Worm (Caenorhabditis elegans) whole organism, L4/young adult: ENCODE measurements around the gene F36H9.7.

Experiments
- W03F9.2 ChIP-seq: fragments of 150-350 bp; optimal IDR thresholded peaks from 2 replicates; lab custom pipeline; 2014; ENCODE audit warnings: missing biosample characterization, missing genetic modification characterization
- dao-5 ChIP-seq: sonication (generic microtip); optimal IDR thresholded peaks from 2 replicates; lab custom pipeline; 2016; ENCODE audit warnings: missing genotype, missing genetic modification characterization, moderate library complexity, missing compliant biosample characterization
- him-1 ChIP-seq: sonication (generic microtip); optimal IDR thresholded peaks from 2 replicates; lab custom pipeline; 2016; ENCODE audit warnings: missing genotype, missing genetic modification reagents, missing genetic modification characterization, missing compliant biosample characterization

Gene F36H9.7

ce11 chrV:1794218-1794617 is 19.5 kb upstream of the F36H9.7 start, which contains the start of gene F36H9.1:
F36H9.1 (plus strand) TSS chrV:1794518.
- TF ChIP-seq dao-5 (tag; lab: Kevin White, UChicago) (no peak), him-1 (no peak), W03F9.2 (no peak)

ce11 chrV:1789495-1789894 is 14.8 kb upstream of the F36H9.7 start:
- TF ChIP-seq dao-5 (tag; lab: Kevin White, UChicago) (no peak), him-1 (no peak), W03F9.2 (no peak)

- TF ChIP-seq him-1 (no peak), W03F9.2 (no peak), dao-5 (tag; lab: Kevin White, UChicago) (no peak)
Measured at ce11 chrV:1788157-1788556, 13.4 kb upstream of the F36H9.7 start, which contains the start of gene F36H9.2. F36H9.2 (plus strand) TSS chrV:1788457.

ce11 chrV:1781922-1782321 is 7.2 kb upstream of the F36H9.7 start, which contains the start of gene F36H9.5:
F36H9.5 (minus strand) TSS chrV:1782022.
- TF ChIP-seq W03F9.2, result no peak

ce11 chrV:1779994-1780393 is 5.3 kb upstream of the F36H9.7 start:
- TF ChIP-seq dao-5 (tag; lab: Kevin White, UChicago) (no peak), W03F9.2 (no peak), him-1 (no peak)

- TF ChIP-seq dao-5 (tag; lab: Kevin White, UChicago) (no peak), him-1 (no peak), W03F9.2 (no peak)
Measured at ce11 chrV:1779136-1779535, 4.4 kb upstream of the F36H9.7 start, which contains the start of gene F36H9.4. F36H9.4 (minus strand) TSS chrV:1779236.

- TF ChIP-seq him-1 (no peak), dao-5 (tag; lab: Kevin White, UChicago) (no peak), W03F9.2 (no peak)
Measured at ce11 chrV:1773120-1773519, 1.6 kb downstream of the F36H9.7 start.

ce11 chrV:1771727-1772126 is 3.0 kb downstream of the F36H9.7 start, which contains the start of gene dhs-13:
dhs-13 (minus strand) TSS chrV:1771734.
- TF ChIP-seq him-1, result no peak
- no peak for TF ChIP-seq W03F9.2
- TF ChIP-seq dao-5 (tag; lab: Kevin White, UChicago), result no peak

- TF ChIP-seq W03F9.2 (no peak), him-1 (no peak), dao-5 (tag; lab: Kevin White, UChicago) (no peak)
Measured at ce11 chrV:1767427-1767826, 7.3 kb downstream of the F36H9.7 start.

- TF ChIP-seq dao-5 (tag; lab: Kevin White, UChicago) (no peak), W03F9.2 (no peak), him-1 (no peak)
Measured at ce11 chrV:1760682-1761081, 14.0 kb downstream of the F36H9.7 start, which contains the start of gene clec-205. clec-205 (plus strand) TSS chrV:1760893.

- TF ChIP-seq dao-5 (tag; lab: Kevin White, UChicago), result no peak
- TF ChIP-seq W03F9.2, result no peak
- TF ChIP-seq him-1, result no peak
Measured at ce11 chrV:1756856-1757255, 17.9 kb downstream of the F36H9.7 start, which contains the start of gene clec-204. clec-204 (plus strand) TSS chrV:1757156.

- TF ChIP-seq W03F9.2 (no peak), him-1 (no peak), dao-5 (tag; lab: Kevin White, UChicago) (no peak)
Measured at ce11 chrV:1756099-1756498, 18.6 kb downstream of the F36H9.7 start.

ce11 chrV:1755589-1755988 is 19.1 kb downstream of the F36H9.7 start, which contains the start of gene ZK697.14:
ZK697.14 (minus strand) TSS chrV:1755689.
- no peak for TF ChIP-seq dao-5 (tag; lab: Kevin White, UChicago)
- no peak for TF ChIP-seq him-1
- TF ChIP-seq W03F9.2, result no peak

ce11 chrV:1752496-1752895 is 22.2 kb downstream of the F36H9.7 start, which contains the start of gene ZK697.1:
ZK697.1 (plus strand) TSS chrV:1752796.
- TF ChIP-seq W03F9.2, result no peak
- TF ChIP-seq dao-5 (tag; lab: Kevin White, UChicago), result no peak
- no peak for TF ChIP-seq him-1

- TF ChIP-seq W03F9.2 (no peak), him-1 (no peak), dao-5 (tag; lab: Kevin White, UChicago) (no peak)
Measured at ce11 chrV:1751449-1751848, 23.3 kb downstream of the F36H9.7 start, which contains the start of gene srh-199. srh-199 (minus strand) TSS chrV:1751549.

- TF ChIP-seq him-1 (no peak), dao-5 (tag; lab: Kevin White, UChicago) (no peak), W03F9.2 (no peak)
Measured at ce11 chrV:1749053-1749452, 25.7 kb downstream of the F36H9.7 start, which contains the start of gene ZK697.8. ZK697.8 (minus strand) TSS chrV:1749153.
